Worm (Caenorhabditis elegans): ENCODE measurements around the gene trh-1.

DNA sequence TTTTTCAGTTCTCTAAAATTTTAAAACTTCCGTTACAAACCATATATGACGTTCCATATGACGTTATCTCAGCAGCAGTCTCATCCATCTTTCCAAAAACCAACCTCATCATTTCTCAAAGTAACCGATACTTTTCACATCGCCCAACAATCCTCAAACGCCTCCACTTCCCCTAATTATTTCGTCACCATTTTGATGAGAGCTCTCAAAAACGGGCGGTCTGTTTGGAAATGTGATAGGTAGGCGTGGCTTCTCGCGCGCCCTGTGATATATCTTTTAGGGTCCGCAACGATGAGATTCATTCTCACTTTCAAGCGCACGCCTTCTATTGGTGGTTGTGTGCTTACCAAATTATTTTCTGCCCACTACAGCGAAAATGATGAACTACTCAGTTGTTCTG is at the start of gene trh-1:
- TF ChIP-seq him-1 (tag; optimal IDR thresholded peaks at IDR 0.05) (no peak), dao-5 (tag; optimal IDR thresholded peaks at IDR 0.05) (no peak), W03F9.2 (tag; optimal IDR thresholded peaks at IDR 0.05) (no peak)
